Fruit fly (Drosophila melanogaster): ENCODE measurements around the gene CG3598.

- TF ChIP-seq Snoo (tag; optimal IDR thresholded peaks at IDR 0.05), result no peak
- no peak for TF ChIP-seq CG15710 (tag; optimal IDR thresholded peaks at IDR 0.05)
- TF ChIP-seq rn (GFP tag; IDR thresholded peaks at IDR 0.05), result no peak
- TF ChIP-seq CG10348 (GFP tag; IDR thresholded peaks at IDR 0.05), result no peak
- TF ChIP-seq CG8301 (tag; optimal IDR thresholded peaks at IDR 0.05), result no peak
- TF ChIP-seq D1 (tag; optimal IDR thresholded peaks at IDR 0.05), result no peak
- no peak for TF ChIP-seq CG34367 (tag; optimal IDR thresholded peaks at IDR 0.05)
- TF ChIP-seq fd96Ca (GFP tag; IDR thresholded peaks at IDR 0.05), result no peak
- no peak for TF ChIP-seq CG13204 (GFP tag; optimal IDR thresholded peaks at IDR 0.05)
- no peak for TF ChIP-seq EcR (GFP tag; optimal IDR thresholded peaks at IDR 0.05)
- TF ChIP-seq Pif1B (GFP tag; optimal IDR thresholded peaks at IDR 0.05), result no peak
- TF ChIP-seq CG14655 (GFP tag; optimal IDR thresholded peaks at IDR 0.05), result no peak
- no peak for TF ChIP-seq CG17806 (tag; optimal IDR thresholded peaks at IDR 0.05)
Measured at dm6 chrX:2941108-2941507, 4.3 kb downstream of the CG3598 start, which contains the start of gene CG14421.
